Worm (Caenorhabditis elegans) whole organism, early embryonic: ENCODE measurements around the gene T24D8.6.

Source experiments
- B0310.2 ChIP-seq: sonication (generic microtip); optimal IDR thresholded peaks from 2 replicates; lab custom pipeline; 2016; ENCODE audit warnings: mild to moderate bottlenecking, missing genetic modification characterization, missing compliant biosample characterization
- F13C5.2 ChIP-seq: sonication (generic microtip); optimal IDR thresholded peaks from 2 replicates; lab custom pipeline; 2017; ENCODE audit warnings: mild to moderate bottlenecking, missing genetic modification characterization, inconsistent platforms, missing compliant biosample characterization
- aly-1 ChIP-seq: sonication (generic microtip); optimal IDR thresholded peaks from 2 replicates; lab custom pipeline; 2016; ENCODE audit warnings: missing genetic modification characterization, missing compliant biosample characterization
- ama-1 ChIP-seq: fragments of 150-350 bp; optimal IDR thresholded peaks from 2 replicates; lab custom pipeline; 2014
- ceh-13 ChIP-seq: fragments of 200-800 bp; sonication (Bioruptor generic); optimal IDR thresholded peaks from 2 replicates; lab custom pipeline; 2018; ENCODE audit warnings: mild to moderate bottlenecking, missing genetic modification characterization, missing compliant biosample characterization
- ceh-36 ChIP-seq: sonication (generic microtip); optimal IDR thresholded peaks from 2 replicates; lab custom pipeline; 2016; ENCODE audit warnings: missing genetic modification characterization, inconsistent platforms, missing compliant biosample characterization
- ets-7 ChIP-seq: sonication (generic microtip); optimal IDR thresholded peaks from 2 replicates; lab custom pipeline; 2016; ENCODE audit warnings: missing genotype, missing genetic modification characterization, missing compliant biosample characterization
- flt-1 ChIP-seq: fragments of 200-800 bp; sonication (Bioruptor generic); IDR thresholded peaks from 2 replicates; pipeline ENCODE4 v1.3.6; 2022; ENCODE audit warnings: missing genetic modification characterization, missing compliant biosample characterization
- hmbx-1 ChIP-seq: sonication (generic microtip); optimal IDR thresholded peaks from 2 replicates; lab custom pipeline; 2016; ENCODE audit warnings: mild to moderate bottlenecking, missing genetic modification characterization, missing compliant biosample characterization
- hmg-4 ChIP-seq: fragments of 200-800 bp; sonication (Bioruptor generic); optimal IDR thresholded peaks from 2 replicates; lab custom pipeline; 2018; ENCODE audit warnings: mild to moderate bottlenecking, missing genetic modification characterization, missing compliant biosample characterization
- hnd-1 ChIP-seq: sonication (generic microtip); optimal IDR thresholded peaks from 2 replicates; lab custom pipeline; 2016; ENCODE audit warnings: missing genetic modification characterization, missing compliant biosample characterization
- pes-1 ChIP-seq: fragments of 200-800 bp; sonication (Bioruptor generic); IDR thresholded peaks from 2 replicates; pipeline ENCODE4 v1.3.6; 2022; ENCODE audit warnings: missing genetic modification reagents, missing genetic modification characterization, missing compliant biosample characterization
- scrt-1 ChIP-seq: fragments of 200-800 bp; sonication (Bioruptor generic); IDR thresholded peaks from 2 replicates; pipeline ENCODE4 v1.3.6; 2022; ENCODE audit warnings: missing genetic modification characterization, missing compliant biosample characterization
- sea-1 ChIP-seq: fragments of 200-800 bp; sonication (Bioruptor generic); conservative IDR thresholded peaks from 2 replicates; pipeline ENCODE4 v1.3.6; 2022; ENCODE audit warnings: missing genetic modification characterization, missing compliant biosample characterization
- tbx-11 ChIP-seq: fragments of 200-800 bp; sonication (Bioruptor generic); IDR thresholded peaks from 2 replicates; pipeline ENCODE4 v1.3.6; 2022; ENCODE audit warnings: missing genetic modification characterization, missing compliant biosample characterization
- tbx-37 ChIP-seq: fragments of 200-800 bp; sonication (Bioruptor generic); conservative IDR thresholded peaks from 2 replicates; pipeline ENCODE4 v1.3.6; 2022; ENCODE audit warnings: missing genetic modification reagents, missing genetic modification characterization, missing compliant biosample characterization
- tra-4 ChIP-seq: sonication (generic microtip); optimal IDR thresholded peaks from 2 replicates; lab custom pipeline; 2017; ENCODE audit warnings: missing genetic modification characterization, missing compliant biosample characterization

Gene T24D8.6

DNA sequence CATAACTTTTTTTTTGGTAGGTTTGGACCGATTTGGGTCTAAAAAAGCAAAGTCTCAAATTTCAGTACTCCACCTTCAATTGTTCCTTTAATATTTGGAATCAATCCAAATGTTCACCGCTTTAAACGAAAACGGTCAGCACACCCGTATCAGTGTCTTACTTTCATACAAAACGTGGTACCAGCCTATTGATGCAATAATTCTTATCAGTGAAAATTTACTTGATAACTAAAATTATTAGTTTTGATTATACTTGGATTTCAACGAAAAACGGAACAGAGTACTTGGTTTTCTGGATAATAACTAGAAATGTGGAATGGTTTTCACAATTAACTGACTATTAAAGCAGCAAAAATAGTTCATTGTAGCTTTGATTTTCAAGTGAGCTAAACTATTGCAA, 4.9 kb upstream of the T24D8.6 start:
- TF ChIP-seq aly-1 (tag; lab: Kevin White, UChicago): no peak
- TF ChIP-seq hmbx-1 (tag; lab: Kevin White, UChicago): no peak
- TF ChIP-seq sea-1: no peak
- no peak for TF ChIP-seq F13C5.2 (tag; lab: Kevin White, UChicago)
- no peak for TF ChIP-seq tbx-11 (GFP tag; lab: Robert Waterston, UW)
- no peak for TF ChIP-seq scrt-1 (GFP tag; lab: Robert Waterston, UW)
- no peak for TF ChIP-seq ets-7
- TF ChIP-seq ceh-36 (tag; lab: Kevin White, UChicago): no peak

DNA sequence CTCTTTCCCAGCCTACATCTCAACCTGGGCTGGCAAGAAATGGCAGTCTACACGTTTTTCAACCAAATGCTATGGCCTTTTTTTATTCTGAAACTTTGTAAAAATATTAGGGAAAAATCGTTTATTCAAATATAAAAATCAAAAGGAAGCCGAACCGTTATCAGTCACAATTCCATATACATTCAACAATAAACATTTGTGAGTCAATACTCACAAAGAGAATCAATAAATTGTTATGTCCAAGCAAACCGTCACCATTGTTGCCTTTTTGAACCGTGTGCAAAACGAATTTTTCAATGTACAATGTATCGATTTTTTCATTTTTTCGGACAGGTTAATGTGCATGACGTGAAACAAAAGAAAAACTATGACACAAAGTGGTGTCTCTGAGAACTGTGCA, 3.3 kb upstream of the T24D8.6 start:
- TF ChIP-seq hmbx-1 (tag; lab: Kevin White, UChicago) (no peak), tbx-37 (GFP tag; lab: Robert Waterston, UW) (no peak), tbx-11 (GFP tag; lab: Robert Waterston, UW) (no peak), scrt-1 (GFP tag; lab: Robert Waterston, UW) (no peak), flt-1 (no peak), B0310.2 (tag; lab: Kevin White, UChicago) (no peak), ama-1 (lab: Kevin White, UChicago) (no peak), ceh-36 (tag; lab: Kevin White, UChicago) (no peak), aly-1 (tag; lab: Kevin White, UChicago) (no peak), ceh-13 (GFP tag; lab: Kevin White, UChicago) (no peak), pes-1 (GFP tag; lab: Robert Waterston, UW) (no peak), hnd-1 (no peak), tra-4 (no peak), ets-7 (no peak), F13C5.2 (tag; lab: Kevin White, UChicago) (no peak), sea-1 (no peak), hmg-4 (GFP tag; lab: Kevin White, UChicago) (no peak)

ce11 chrX:2368042-2368814, 2.4 kb upstream of the T24D8.6 start:
- no peak for TF ChIP-seq hnd-1
- no peak for TF ChIP-seq sea-1
- TF ChIP-seq pes-1 (GFP tag; lab: Robert Waterston, UW): 0 out of 2 replicates have a peak, but pooled peaks have one; percentile 9
- no peak for TF ChIP-seq hmbx-1 (tag; lab: Kevin White, UChicago)
- TF ChIP-seq ceh-36 (tag; lab: Kevin White, UChicago): no peak
- TF ChIP-seq scrt-1 (GFP tag; lab: Robert Waterston, UW): peak; percentile 20; the same call in 1 of the 2 replicates
- no peak for TF ChIP-seq tbx-11 (GFP tag; lab: Robert Waterston, UW)
- TF ChIP-seq tra-4: peak; percentile 2

DNA sequence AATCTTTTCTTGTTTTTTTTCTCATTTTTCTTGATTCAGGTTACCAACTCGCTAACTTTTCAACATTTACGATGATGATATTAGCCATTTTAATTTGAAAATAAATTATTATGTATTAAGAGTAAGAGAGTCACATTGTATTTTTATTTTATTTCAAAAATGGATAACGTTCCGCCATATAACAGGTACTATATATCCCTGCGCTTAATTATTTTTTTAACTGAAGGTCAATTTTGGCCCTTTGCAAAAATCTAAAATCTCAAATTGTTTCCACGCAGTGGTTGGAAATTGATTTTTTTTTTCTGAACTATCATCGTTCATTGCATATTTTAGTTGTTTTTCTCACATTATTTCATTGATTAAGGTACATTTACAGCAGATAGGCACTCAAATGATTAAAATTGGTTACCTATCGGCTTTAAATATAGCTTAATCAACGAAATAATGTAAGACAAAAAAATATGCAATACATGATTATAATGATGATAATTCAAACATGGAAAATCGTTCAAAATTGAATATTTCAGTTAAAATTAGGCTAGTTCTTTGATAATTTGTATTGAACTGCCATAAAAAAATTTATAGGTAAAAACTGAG, 989 bp downstream of the T24D8.6 start:
- TF ChIP-seq flt-1 (no peak), pes-1 (GFP tag; lab: Robert Waterston, UW) (no peak), tbx-37 (GFP tag; lab: Robert Waterston, UW) (no peak), ceh-13 (GFP tag; lab: Kevin White, UChicago) (no peak), ceh-36 (tag; lab: Kevin White, UChicago) (no peak)

DNA sequence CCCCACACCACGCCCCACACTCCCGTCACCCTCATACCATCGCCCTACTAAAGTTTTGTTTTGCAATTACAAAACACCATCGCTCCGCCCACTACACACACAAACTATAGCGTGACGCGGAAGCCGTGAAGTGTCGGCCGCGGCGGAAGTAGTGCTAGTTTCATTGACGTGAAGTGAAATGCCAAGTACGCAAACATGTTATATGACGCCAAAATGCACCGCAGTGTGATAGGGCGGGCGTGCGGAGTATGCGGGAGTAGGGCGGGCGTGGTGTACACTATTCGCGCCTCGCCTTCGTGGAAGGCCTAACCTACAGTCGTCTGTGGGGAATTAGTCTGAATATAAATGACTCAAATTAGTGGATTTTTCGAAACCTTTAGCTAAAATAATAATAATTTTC, 2.9 kb downstream of the T24D8.6 start:
- no peak for TF ChIP-seq pes-1 (GFP tag; lab: Robert Waterston, UW)
- TF ChIP-seq hnd-1: no peak
- TF ChIP-seq sea-1: no peak
- no peak for TF ChIP-seq ama-1 (lab: Kevin White, UChicago)

ce11 chrX:2359797-2360196, 6.0 kb downstream of the T24D8.6 start, which contains the start of gene lgc-40:
TSS of gene lgc-40 (plus strand) at chrX:2360097.
- TF ChIP-seq sea-1 (no peak), ceh-36 (tag; lab: Kevin White, UChicago) (no peak)

DNA sequence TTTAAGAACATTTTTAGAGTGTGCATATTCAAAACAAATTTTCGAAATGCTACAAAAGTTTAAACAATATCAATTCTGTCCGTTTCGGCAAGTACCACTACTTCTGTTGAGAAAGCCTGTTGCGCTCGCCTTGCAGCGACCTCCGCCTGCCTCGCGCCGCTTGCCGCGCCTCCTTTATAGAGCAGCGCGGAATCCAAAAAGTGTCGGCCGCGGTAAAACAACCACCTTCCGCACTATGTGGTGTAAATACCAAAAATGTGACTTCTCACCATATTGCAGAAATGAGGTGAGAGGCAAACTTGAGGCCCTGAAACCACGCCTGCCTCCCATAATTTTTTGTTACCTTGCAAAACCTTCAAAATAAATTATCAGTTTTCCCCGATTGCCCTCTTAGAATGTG, 12.9 kb downstream of the T24D8.6 start:
- TF ChIP-seq tbx-37 (GFP tag; lab: Robert Waterston, UW) (no peak), ets-7 (no peak), ceh-36 (tag; lab: Kevin White, UChicago) (no peak), sea-1 (no peak), flt-1 (no peak), F13C5.2 (tag; lab: Kevin White, UChicago) (no peak), tra-4 (no peak), hmg-4 (GFP tag; lab: Kevin White, UChicago) (no peak), tbx-11 (GFP tag; lab: Robert Waterston, UW) (no peak), scrt-1 (GFP tag; lab: Robert Waterston, UW) (no peak), hnd-1 (no peak), ceh-13 (GFP tag; lab: Kevin White, UChicago) (no peak), aly-1 (tag; lab: Kevin White, UChicago) (no peak), B0310.2 (tag; lab: Kevin White, UChicago) (no peak)

- TF ChIP-seq sea-1 (no peak), ceh-36 (tag; lab: Kevin White, UChicago) (no peak), flt-1 (no peak), ama-1 (lab: Kevin White, UChicago) (no peak), hmg-4 (GFP tag; lab: Kevin White, UChicago) (no peak), ceh-13 (GFP tag; lab: Kevin White, UChicago) (no peak), hnd-1 (no peak), B0310.2 (tag; lab: Kevin White, UChicago) (no peak), F13C5.2 (tag; lab: Kevin White, UChicago) (no peak), tbx-37 (GFP tag; lab: Robert Waterston, UW) (no peak)
These were observed 17.8 kb downstream of the T24D8.6 start for ce11 chrX:2347962-2348361.
